Fruit fly (Drosophila melanogaster): ENCODE measurements around the gene obst-A.

The obst-A gene

dm6 chrX:20251069-20251468 lies 11.4 kb downstream of the obst-A start, which contains the start of the genes CG17068 and Rab10 (continued):
- TF ChIP-seq pan (optimal IDR thresholded peaks at IDR 0.05) (no peak), pan (GFP tag; optimal IDR thresholded peaks at IDR 0.05 in 1 of 2, IDR thresholded peaks at IDR 0.05 in 1 of 2) (no peak), E2f2 (GFP tag; IDR thresholded peaks at IDR 0.05) (peak; percentile 51; the same call in 1 of the 2 replicates), Fer3 (tag; optimal IDR thresholded peaks at IDR 0.05) (no peak), CG11398 (GFP tag; optimal IDR thresholded peaks at IDR 0.05) (no peak), Lhr (GFP tag; optimal IDR thresholded peaks at IDR 0.05) (no peak), CG9215 (GFP tag; IDR thresholded peaks at IDR 0.05) (no peak), Pdp1 (GFP tag; optimal IDR thresholded peaks at IDR 0.05) (peak in 1 of 2 experiments; percentile 41), Sry-δ (GFP tag; optimal IDR thresholded peaks at IDR 0.05) (peak; percentile 95), CG6272 (GFP tag; IDR thresholded peaks at IDR 0.05) (no peak), sc (optimal IDR thresholded peaks at IDR 0.05) (no peak), sc (GFP tag; optimal IDR thresholded peaks at IDR 0.05) (no peak), kni (GFP tag; optimal IDR thresholded peaks at IDR 0.05) (no peak), CG17186 (GFP tag; optimal IDR thresholded peaks at IDR 0.05) (peak; percentile 61), CG12155 (GFP tag; optimal IDR thresholded peaks at IDR 0.05) (no peak), CG30020 (tag; optimal IDR thresholded peaks at IDR 0.05) (peak; percentile 37), ato (GFP tag; IDR thresholded peaks at IDR 0.05; ENCODE audit: partially characterized antibody) (peak; percentile 57), Taf1 (GFP tag; IDR thresholded peaks at IDR 0.05) (no peak), CG32532 (GFP tag; IDR thresholded peaks at IDR 0.05) (no peak), insv (GFP tag; optimal IDR thresholded peaks at IDR 0.05) (no peak), btn (GFP tag; optimal IDR thresholded peaks at IDR 0.05) (no peak), her (GFP tag; optimal IDR thresholded peaks at IDR 0.05) (no peak), CG7963 (GFP tag; IDR thresholded peaks at IDR 0.05; ENCODE audit: partially characterized antibody) (peak; percentile 85), CG10267 (tag; optimal IDR thresholded peaks at IDR 0.05) (peak; percentile 48), CG10431 (GFP tag; optimal IDR thresholded peaks at IDR 0.05) (no peak), ssp (GFP tag; IDR thresholded peaks at IDR 0.05) (no peak), Scr (GFP tag; IDR thresholded peaks at IDR 0.05; ENCODE audit: partially characterized antibody) (peak; percentile 93), CG43689 (GFP tag; IDR thresholded peaks at IDR 0.05) (no peak), C15 (GFP tag; IDR thresholded peaks at IDR 0.05) (no peak), lab (GFP tag; optimal IDR thresholded peaks at IDR 0.05) (no peak), CG12659 (GFP tag; optimal IDR thresholded peaks at IDR 0.05) (peak; percentile 34), CG8765 (GFP tag; IDR thresholded peaks at IDR 0.05) (no peak), nmo (GFP tag; optimal IDR thresholded peaks at IDR 0.05) (peak; percentile 50), CG4328 (GFP tag; optimal IDR thresholded peaks at IDR 0.05) (no peak), sens-2 (GFP tag; IDR thresholded peaks at IDR 0.05) (no peak), eve (GFP tag; optimal IDR thresholded peaks at IDR 0.05) (no peak), Dll (GFP tag; IDR thresholded peaks at IDR 0.05; ENCODE audit: partially characterized antibody) (peak; percentile 95), unpg (GFP tag; optimal IDR thresholded peaks at IDR 0.05) (no peak), da (GFP tag; optimal IDR thresholded peaks at IDR 0.05) (no peak), amos (GFP tag; IDR thresholded peaks at IDR 0.05; ENCODE audit: partially characterized antibody) (peak; percentile 88), CG11723 (GFP tag; optimal IDR thresholded peaks at IDR 0.05) (no peak), CG10565 (GFP tag; optimal IDR thresholded peaks at IDR 0.05) (no peak), fd3F (GFP tag; optimal IDR thresholded peaks at IDR 0.05) (no peak), jumu (GFP tag; optimal IDR thresholded peaks at IDR 0.05) (no peak), HLH4C (GFP tag; IDR thresholded peaks at IDR 0.05; ENCODE audit: partially characterized antibody) (peak; percentile 95), ERR (GFP tag; optimal IDR thresholded peaks at IDR 0.05) (no peak), Lpt (GFP tag; optimal IDR thresholded peaks at IDR 0.05) (no peak), pb (GFP tag; optimal IDR thresholded peaks at IDR 0.05) (no peak), CG6683 (GFP tag; optimal IDR thresholded peaks at IDR 0.05) (no peak), lmd (GFP tag; IDR thresholded peaks at IDR 0.05) (no peak), CG14441 (GFP tag; IDR thresholded peaks at IDR 0.05) (no peak), Med (GFP tag) (peak; percentile 81)

Measured in whole organism, embryonic.